Worm (Caenorhabditis elegans) whole organism, midembryonic: ENCODE measurements around the gene R02E4.1.

Experiments used
- T22C8.4 ChIP-seq: fragments of 200-800 bp; sonication (Bioruptor generic); IDR thresholded peaks from 2 replicates; pipeline ENCODE4 v1.3.6; 2022; ENCODE audit warnings: missing genetic modification characterization, missing compliant biosample characterization
- cog-1 ChIP-seq: sonication (generic microtip); optimal IDR thresholded peaks from 2 replicates; lab custom pipeline; 2016; ENCODE audit warnings: missing genetic modification characterization, missing compliant biosample characterization
- flt-1 ChIP-seq: fragments of 200-800 bp; sonication (Bioruptor generic); IDR thresholded peaks from 2 replicates; pipeline ENCODE4 v1.3.6; 2022; ENCODE audit warnings: missing genetic modification characterization, missing compliant biosample characterization
- klf-2 ChIP-seq: fragments of 200-800 bp; sonication (Bioruptor generic); conservative IDR thresholded peaks from 2 replicates; pipeline ENCODE4 v1.3.6; 2022; ENCODE audit warnings: missing genetic modification reagents, missing genetic modification characterization, missing compliant biosample characterization
- med-1 ChIP-seq: sonication (generic microtip); optimal IDR thresholded peaks from 2 replicates; lab custom pipeline; 2017; ENCODE audit warnings: missing genetic modification characterization, mild to moderate bottlenecking, missing compliant biosample characterization, antibody characterized with exemption, missing genetic modification reagents; ENCODE audit not compliant: insufficient read depth
- ref-1 ChIP-seq: fragments of 200-800 bp; sonication (Bioruptor generic); conservative IDR thresholded peaks from 2 replicates; pipeline ENCODE4 v1.3.6; 2022; ENCODE audit warnings: missing genetic modification reagents, missing genetic modification characterization, missing compliant biosample characterization
- tab-1 ChIP-seq: fragments of 200-800 bp; sonication (Bioruptor generic); IDR thresholded peaks from 2 replicates; pipeline ENCODE4 v1.3.6; 2022; ENCODE audit warnings: missing genetic modification characterization, missing compliant biosample characterization
- ztf-23 ChIP-seq: fragments of 200-800 bp; sonication (Bioruptor generic); IDR thresholded peaks from 2 replicates; pipeline ENCODE4 v1.3.6; 2022; ENCODE audit warnings: missing genetic modification reagents, missing genetic modification characterization, missing compliant biosample characterization
- ztf-29 ChIP-seq: fragments of 200-800 bp; sonication (Bioruptor generic); IDR thresholded peaks from 2 replicates; pipeline ENCODE4 v1.3.6; 2022; ENCODE audit warnings: missing genetic modification reagents, missing genetic modification characterization, missing compliant biosample characterization

R02E4.1 gene

ce11 chrX:4100473-4100872 lies 3.9 kb downstream of the R02E4.1 start, which contains the start of gene clh-4:
TSS of gene clh-4 (minus strand) at chrX:4100573.
- no peak for TF ChIP-seq tab-1 (GFP tag; lab: Robert Waterston, UW)
- no peak for TF ChIP-seq klf-2
- no peak for TF ChIP-seq med-1 (GFP tag; lab: Kevin White, UChicago)
- no peak for TF ChIP-seq T22C8.4 (GFP tag; lab: Robert Waterston, UW)
- no peak for TF ChIP-seq ref-1 (GFP tag; lab: Robert Waterston, UW)
- TF ChIP-seq cog-1 (tag; lab: Kevin White, UChicago), result no peak
- no peak for TF ChIP-seq ztf-23 (GFP tag; lab: Robert Waterston, UW)
- no peak for TF ChIP-seq flt-1 (GFP tag; lab: Robert Waterston, UW)
- TF ChIP-seq ztf-29, result no peak

ce11 chrX:4094979-4095378 lies 9.4 kb downstream of the R02E4.1 start:
- TF ChIP-seq ztf-23 (GFP tag; lab: Robert Waterston, UW) (no peak), ref-1 (GFP tag; lab: Robert Waterston, UW) (no peak), flt-1 (GFP tag; lab: Robert Waterston, UW) (no peak), med-1 (GFP tag; lab: Kevin White, UChicago) (no peak), T22C8.4 (GFP tag; lab: Robert Waterston, UW) (no peak), cog-1 (tag; lab: Kevin White, UChicago) (no peak), klf-2 (no peak), ztf-29 (no peak), tab-1 (GFP tag; lab: Robert Waterston, UW) (no peak)

ce11 chrX:4088943-4089342 lies 15.4 kb downstream of the R02E4.1 start:
- TF ChIP-seq med-1 (GFP tag; lab: Kevin White, UChicago) (no peak), tab-1 (GFP tag; lab: Robert Waterston, UW) (no peak), T22C8.4 (GFP tag; lab: Robert Waterston, UW) (no peak), ref-1 (GFP tag; lab: Robert Waterston, UW) (no peak), klf-2 (no peak), flt-1 (GFP tag; lab: Robert Waterston, UW) (no peak), ztf-29 (no peak), cog-1 (tag; lab: Kevin White, UChicago) (no peak), ztf-23 (GFP tag; lab: Robert Waterston, UW) (no peak)

ce11 chrX:4085489-4085888 lies 18.8 kb downstream of the R02E4.1 start:
- TF ChIP-seq ztf-29 (no peak), flt-1 (GFP tag; lab: Robert Waterston, UW) (no peak), klf-2 (no peak), T22C8.4 (GFP tag; lab: Robert Waterston, UW) (no peak), ref-1 (GFP tag; lab: Robert Waterston, UW) (no peak), tab-1 (GFP tag; lab: Robert Waterston, UW) (no peak), ztf-23 (GFP tag; lab: Robert Waterston, UW) (no peak), cog-1 (tag; lab: Kevin White, UChicago) (no peak), med-1 (GFP tag; lab: Kevin White, UChicago) (no peak)

ce11 chrX:4079264-4079663 lies 25.1 kb downstream of the R02E4.1 start, which contains the start of gene T06F4.1:
TSS of gene T06F4.1 (minus strand) at chrX:4079364.
- no peak for TF ChIP-seq tab-1 (GFP tag; lab: Robert Waterston, UW)
- no peak for TF ChIP-seq cog-1 (tag; lab: Kevin White, UChicago)
- TF ChIP-seq flt-1 (GFP tag; lab: Robert Waterston, UW), result no peak

ce11 chrX:4075934-4076333 lies 28.4 kb downstream of the R02E4.1 start:
- TF ChIP-seq ref-1 (GFP tag; lab: Robert Waterston, UW) (no peak), tab-1 (GFP tag; lab: Robert Waterston, UW) (no peak), T22C8.4 (GFP tag; lab: Robert Waterston, UW) (no peak), cog-1 (tag; lab: Kevin White, UChicago) (no peak), med-1 (GFP tag; lab: Kevin White, UChicago) (no peak), ztf-29 (no peak), klf-2 (no peak), ztf-23 (GFP tag; lab: Robert Waterston, UW) (no peak), flt-1 (GFP tag; lab: Robert Waterston, UW) (no peak)

- no peak for TF ChIP-seq cog-1 (tag; lab: Kevin White, UChicago)
- TF ChIP-seq flt-1 (GFP tag; lab: Robert Waterston, UW), result no peak
- no peak for TF ChIP-seq klf-2
- TF ChIP-seq T22C8.4 (GFP tag; lab: Robert Waterston, UW), result no peak
- TF ChIP-seq ztf-29, result no peak
- TF ChIP-seq med-1 (GFP tag; lab: Kevin White, UChicago), result no peak
- no peak for TF ChIP-seq tab-1 (GFP tag; lab: Robert Waterston, UW)
- TF ChIP-seq ztf-23 (GFP tag; lab: Robert Waterston, UW), result no peak
- no peak for TF ChIP-seq ref-1 (GFP tag; lab: Robert Waterston, UW)
Observed at ce11 chrX:4072501-4072900, 31.8 kb downstream of the R02E4.1 start.

- TF ChIP-seq med-1 (GFP tag; lab: Kevin White, UChicago), result no peak
- TF ChIP-seq ztf-29, result no peak
- TF ChIP-seq ref-1 (GFP tag; lab: Robert Waterston, UW), result no peak
- no peak for TF ChIP-seq klf-2
- no peak for TF ChIP-seq flt-1 (GFP tag; lab: Robert Waterston, UW)
- TF ChIP-seq cog-1 (tag; lab: Kevin White, UChicago), result no peak
Observed at ce11 chrX:4068180-4068579, 36.2 kb downstream of the R02E4.1 start.

ce11 chrX:4061968-4062367 lies 42.4 kb downstream of the R02E4.1 start:
- TF ChIP-seq ref-1 (GFP tag; lab: Robert Waterston, UW) (no peak), flt-1 (GFP tag; lab: Robert Waterston, UW) (no peak), tab-1 (GFP tag; lab: Robert Waterston, UW) (no peak)
